ENCODE assay signal across 8 worm cellular contexts in genomic region chrIV:1842314-1842713, ce11.
TF ChIP-seq lines count a peak whose summit lies in the region.

No protein-coding gene starts in this region.

TF ChIP-seq in whole organism, L1 larva, 84 proteins besides CTCF, POLR2A, EP300 and RAD21 (continues in another document):
- TF ChIP-seq unc-86 (tag; optimal IDR thresholded peaks at IDR 0.05; lab: Kevin White, UChicago) (peak; percentile 18), ceh-90 (tag; optimal IDR thresholded peaks at IDR 0.05; lab: Kevin White, UChicago) (no peak), F16B12.6 (tag; optimal IDR thresholded peaks at IDR 0.05; lab: Kevin White, UChicago) (no peak), nhr-20 (tag; optimal IDR thresholded peaks at IDR 0.05; lab: Kevin White, UChicago) (no peak), zag-1 (tag; optimal IDR thresholded peaks at IDR 0.05; lab: Kevin White, UChicago) (no peak), snu-23 (GFP tag; optimal IDR thresholded peaks at IDR 0.05; lab: Kevin White, UChicago) (peak; percentile 31), nhr-47 (tag; optimal IDR thresholded peaks at IDR 0.05; lab: Kevin White, UChicago) (peak; percentile 28), mep-1 (tag; optimal IDR thresholded peaks at IDR 0.05; lab: Kevin White, UChicago) (peak; percentile 3), ceh-82 (tag; optimal IDR thresholded peaks at IDR 0.05; lab: Kevin White, UChicago) (peak in 1 of 3 experiments; percentile 13), nhr-71 (tag; optimal IDR thresholded peaks at IDR 0.05; lab: Kevin White, UChicago) (peak; percentile 24), lin-14 (GFP tag; optimal IDR thresholded peaks at IDR 0.05; lab: Kevin White, UChicago) (peak; percentile 53)

TF ChIP-seq in whole organism, L2 larva, 48 proteins besides CTCF, POLR2A, EP300 and RAD21:
- no peak for TF ChIP-seq snpc-4 (tag; optimal IDR thresholded peaks at IDR 0.05; lab: Kevin White, UChicago)
- no peak for TF ChIP-seq aly-2 (tag; optimal IDR thresholded peaks at IDR 0.05; lab: Kevin White, UChicago)
- no peak for TF ChIP-seq fos-1 (tag; optimal IDR thresholded peaks at IDR 0.05; lab: Kevin White, UChicago)
- TF ChIP-seq ZK546.5 (tag; optimal IDR thresholded peaks at IDR 0.05; lab: Kevin White, UChicago): no peak
- TF ChIP-seq unc-55 (GFP tag; optimal IDR thresholded peaks at IDR 0.05; lab: Kevin White, UChicago): peak; percentile 18
- TF ChIP-seq nhr-23 (tag; optimal IDR thresholded peaks at IDR 0.05; lab: Kevin White, UChicago): no peak
- no peak for TF ChIP-seq nhr-77 (tag; optimal IDR thresholded peaks at IDR 0.05; lab: Kevin White, UChicago)
- no peak for TF ChIP-seq nhr-25 (tag; optimal IDR thresholded peaks at IDR 0.05; lab: Kevin White, UChicago)
- TF ChIP-seq nhr-11 (tag; optimal IDR thresholded peaks at IDR 0.05; lab: Kevin White, UChicago): no peak
- no peak for TF ChIP-seq ama-1 (optimal IDR thresholded peaks at IDR 0.05; lab: Kevin White, UChicago)
- peak; percentile 24 for TF ChIP-seq C34F6.9 (tag; optimal IDR thresholded peaks at IDR 0.05; lab: Kevin White, UChicago)
- TF ChIP-seq sma-3 (GFP tag; optimal IDR thresholded peaks at IDR 0.05; lab: Kevin White, UChicago): no peak

TF ChIP-seq in whole organism, L3 larva, 47 proteins besides CTCF, POLR2A, EP300 and RAD21 (continues in another document):
- TF ChIP-seq daf-12 (tag; optimal IDR thresholded peaks at IDR 0.05; lab: Kevin White, UChicago): no peak
- no peak for TF ChIP-seq nhr-25 (tag; optimal IDR thresholded peaks at IDR 0.05; lab: Kevin White, UChicago)
- no peak for TF ChIP-seq ztf-11 (tag; optimal IDR thresholded peaks at IDR 0.05; lab: Kevin White, UChicago)
- TF ChIP-seq unc-62 (GFP tag; optimal IDR thresholded peaks at IDR 0.05; lab: Kevin White, UChicago): no peak
- TF ChIP-seq fkh-10 (GFP tag; optimal IDR thresholded peaks at IDR 0.05; lab: Kevin White, UChicago): no peak
- no peak for TF ChIP-seq snpc-4 (tag; optimal IDR thresholded peaks at IDR 0.05; lab: Kevin White, UChicago)
- no peak for TF ChIP-seq nhr-23 (tag; optimal IDR thresholded peaks at IDR 0.05; lab: Kevin White, UChicago)
- TF ChIP-seq elt-1 (tag; optimal IDR thresholded peaks at IDR 0.05; lab: Kevin White, UChicago): no peak
- TF ChIP-seq nfya-1 (tag; optimal IDR thresholded peaks at IDR 0.05; lab: Kevin White, UChicago; ENCODE audit: insufficient read depth): peak; percentile 31
- peak; percentile 69 for TF ChIP-seq hmg-11 (tag; optimal IDR thresholded peaks at IDR 0.05; lab: Kevin White, UChicago)
- TF ChIP-seq elt-3 (tag; optimal IDR thresholded peaks at IDR 0.05; lab: Kevin White, UChicago): no peak
- peak; percentile 64 for TF ChIP-seq lin-39 (tag; optimal IDR thresholded peaks at IDR 0.05; lab: Kevin White, UChicago)

TF ChIP-seq in whole organism, L4 larva, 104 proteins besides CTCF, POLR2A, EP300 and RAD21:
- TF ChIP-seq nhr-111 (GFP tag; optimal IDR thresholded peaks at IDR 0.05; lab: Kevin White, UChicago): no peak
- TF ChIP-seq rbr-2 (tag; optimal IDR thresholded peaks at IDR 0.05; lab: Kevin White, UChicago): peak; percentile 28
- 0 out of 2 replicates have a peak, but pooled peaks have one; percentile 8 for TF ChIP-seq hmg-1.1 (GFP tag; IDR thresholded peaks at IDR 0.05; lab: Robert Waterston, UW)
- no peak for TF ChIP-seq madf-9 (GFP tag; conservative IDR thresholded peaks at IDR 0.05; lab: Robert Waterston, UW)
- TF ChIP-seq skn-1 (tag; optimal IDR thresholded peaks at IDR 0.05; lab: Kevin White, UChicago): no peak
- no peak for TF ChIP-seq vab-7 (GFP tag; IDR thresholded peaks at IDR 0.05; lab: Robert Waterston, UW)
- peak; percentile 18 for TF ChIP-seq mes-2 (tag; optimal IDR thresholded peaks at IDR 0.05; lab: Kevin White, UChicago; ENCODE audit: poor library complexity, severe bottlenecking)
- TF ChIP-seq ceh-28 (tag; optimal IDR thresholded peaks at IDR 0.05; lab: Kevin White, UChicago): no peak
- peak in 1 of 2 experiments; percentile 7 for TF ChIP-seq lsy-2 (tag; optimal IDR thresholded peaks at IDR 0.05; lab: Kevin White, UChicago)

TF ChIP-seq in whole organism, late embryonic, 69 proteins besides CTCF, POLR2A, EP300 and RAD21:
- TF ChIP-seq nfya-1 (tag; optimal IDR thresholded peaks at IDR 0.05; lab: Kevin White, UChicago) (peak; percentile 10), unc-42 (tag; optimal IDR thresholded peaks at IDR 0.05; lab: Kevin White, UChicago) (peak; percentile 22), ceh-31 (tag; optimal IDR thresholded peaks at IDR 0.05; lab: Kevin White, UChicago) (peak; percentile 34), sox-2 (GFP tag; IDR thresholded peaks at IDR 0.05; lab: Robert Waterston, UW) (no peak)

TF ChIP-seq in whole organism, midembryonic, 9 proteins besides CTCF, POLR2A, EP300 and RAD21:
- TF ChIP-seq ztf-23 (GFP tag; IDR thresholded peaks at IDR 0.05; lab: Robert Waterston, UW): 0 out of 2 replicates have a peak, but pooled peaks have one; percentile 40
- no peak for TF ChIP-seq cog-1 (tag; optimal IDR thresholded peaks at IDR 0.05; lab: Kevin White, UChicago)

TF ChIP-seq in whole organism, mixed stage, embryonic, 35 proteins besides CTCF, POLR2A, EP300 and RAD21:
- TF ChIP-seq sptf-1 (tag; optimal IDR thresholded peaks at IDR 0.05; lab: Kevin White, UChicago): peak; percentile 4
- no peak for TF ChIP-seq cnd-1 (tag; optimal IDR thresholded peaks at IDR 0.05; lab: Kevin White, UChicago)
TF ChIP-seq in whole organism, mixed stage, embryonic: peak in this region for 1.

TF ChIP-seq in whole organism, young adult, 124 proteins besides CTCF, POLR2A, EP300 and RAD21:
- TF ChIP-seq snpc-1.3 (tag; optimal IDR thresholded peaks at IDR 0.05; lab: Kevin White, UChicago; ENCODE audit: insufficient read depth) (no peak), ceh-40 (GFP tag; IDR thresholded peaks at IDR 0.05; lab: Robert Waterston, UW) (no peak), mel-28 (tag; optimal IDR thresholded peaks at IDR 0.05; lab: Kevin White, UChicago; ENCODE audit: borderline replicate concordance) (no peak), hmg-1.2 (GFP tag; IDR thresholded peaks at IDR 0.05; lab: Robert Waterston, UW) (peak; percentile 86), aptf-3 (GFP tag; IDR thresholded peaks at IDR 0.05; lab: Robert Waterston, UW) (no peak), ztf-28 (GFP tag; IDR thresholded peaks at IDR 0.05; lab: Robert Waterston, UW) (no peak), tbp1 (GFP tag; optimal IDR thresholded peaks at IDR 0.05; lab: Kevin White, UChicago) (no peak)
